Worm (Caenorhabditis elegans): ENCODE measurements around the gene F35E8.1.

DNA sequence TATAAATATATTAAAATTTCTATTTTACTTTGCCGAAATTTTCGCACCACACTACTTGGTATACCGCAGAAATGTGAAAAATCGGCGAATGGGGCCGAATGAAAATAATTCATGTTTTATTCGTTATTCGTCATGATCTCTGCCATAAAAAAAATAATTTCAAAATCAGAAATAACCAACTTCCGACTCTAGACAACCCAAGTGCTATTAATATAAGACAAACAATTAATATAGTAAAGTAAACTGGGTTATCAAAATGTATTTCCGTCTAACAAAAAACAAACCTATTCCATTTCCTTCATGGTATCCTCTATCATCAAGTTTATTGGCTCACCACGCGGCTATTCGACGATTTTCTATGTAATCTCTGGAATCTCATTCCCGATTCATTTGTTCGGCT is 39.6 kb downstream of the F35E8.1 start, which contains the start of gene srh-293:
- TF ChIP-seq flt-1 (GFP tag; IDR thresholded peaks at IDR 0.05) (no peak), ref-1 (GFP tag; conservative IDR thresholded peaks at IDR 0.05) (no peak), ztf-29 (GFP tag; IDR thresholded peaks at IDR 0.05) (no peak), ztf-23 (GFP tag; IDR thresholded peaks at IDR 0.05) (no peak)

Measured in whole organism, midembryonic.